Fruit fly (Drosophila melanogaster) whole organism, embryonic: ENCODE data around the gene Ms.

Experiments used
- Adf1 ChIP-seq: fragments of 200-800 bp; sonication (Bioruptor generic); IDR thresholded peaks from 2 replicates; pipeline ENCODE4 v1.3.6; 2022; ENCODE audit warnings: missing biosample characterization, missing genetic modification characterization
- Awh ChIP-seq: fragments of 200-800 bp; sonication (Bioruptor generic); IDR thresholded peaks from 2 replicates; pipeline ENCODE4, ENCODE4 v1.3.6; 2022; ENCODE audit warnings: missing biosample characterization, missing genetic modification characterization
- BEAF-32 ChIP-seq: fragments of 200-800 bp; sonication (Bioruptor generic); optimal IDR thresholded peaks from 3 replicates; lab custom pipeline; 2017; ENCODE audit warnings: missing biosample characterization, missing genetic modification characterization, mild to moderate bottlenecking, moderate library complexity, missing genetic modification reagents
- Bgb ChIP-seq: fragments of 200-800 bp; sonication (Bioruptor generic); IDR thresholded peaks from 2 replicates; pipeline ENCODE4 v1.3.6; 2022; ENCODE audit warnings: missing biosample characterization, missing genetic modification characterization; ENCODE audit not compliant: partially characterized antibody
- CG10321 ChIP-seq: fragments of 200-800 bp; sonication (Bioruptor generic); IDR thresholded peaks from 2 replicates; pipeline ENCODE4 v1.3.6; 2022; ENCODE audit warnings: missing biosample characterization, missing genetic modification characterization
- CG10979 ChIP-seq: fragments of 200-800 bp; sonication (Bioruptor generic); optimal IDR thresholded peaks from 2 replicates; lab custom pipeline; 2018; ENCODE audit warnings: missing biosample characterization, mild to moderate bottlenecking, missing genetic modification characterization, moderate library complexity
- CG12299 ChIP-seq: fragments of 200-800 bp; sonication (Bioruptor generic); optimal IDR thresholded peaks from 2 replicates; lab custom pipeline; 2018; ENCODE audit warnings: missing biosample characterization, mild to moderate bottlenecking, missing genetic modification characterization
- CG12744 ChIP-seq: fragments of 200-800 bp; sonication (Bioruptor generic); optimal IDR thresholded peaks from 2 replicates; lab custom pipeline; 2016; ENCODE audit warnings: missing biosample characterization, missing genetic modification characterization
- CG14710 ChIP-seq: fragments of 200-800 bp; sonication (Bioruptor generic); optimal IDR thresholded peaks from 3 replicates; lab custom pipeline; 2019; ENCODE audit warnings: missing biosample characterization, mild to moderate bottlenecking, missing genetic modification characterization, moderate library complexity
- CG15514 ChIP-seq: fragments of 200-800 bp; sonication (Bioruptor generic); optimal IDR thresholded peaks from 3 replicates; lab custom pipeline; 2017; ENCODE audit warnings: missing biosample characterization, missing genetic modification characterization, mild to moderate bottlenecking, moderate library complexity, missing genetic modification reagents
- CG17186 ChIP-seq: fragments of 200-800 bp; sonication (Bioruptor generic); optimal IDR thresholded peaks from 3 replicates; lab custom pipeline; 2017; ENCODE audit warnings: missing biosample characterization, missing genetic modification reagents, missing genetic modification characterization
- CG17912 ChIP-seq: fragments of 200-800 bp; sonication (Bioruptor generic); optimal IDR thresholded peaks from 2 replicates; lab custom pipeline; 2018; ENCODE audit warnings: missing biosample characterization, mild to moderate bottlenecking, missing genetic modification characterization
- CG30020 ChIP-seq: fragments of 200-800 bp; optimal IDR thresholded peaks from 2 replicates; lab custom pipeline; 2019; ENCODE audit warnings: missing biosample characterization, mild to moderate bottlenecking, missing genetic modification characterization, moderate library complexity
- CG30431 ChIP-seq: fragments of 200-800 bp; sonication (Bioruptor generic); optimal IDR thresholded peaks from 2 replicates; lab custom pipeline; 2017; ENCODE audit warnings: missing biosample characterization, missing genetic modification characterization
- CG32767 ChIP-seq: fragments of 200-800 bp; sonication (Bioruptor generic); IDR thresholded peaks from 2 replicates; pipeline ENCODE4 v1.3.6; 2022; ENCODE audit warnings: missing biosample characterization, missing genetic modification characterization
- CG33213 ChIP-seq: fragments of 200-800 bp; sonication (Bioruptor generic); optimal IDR thresholded peaks from 3 replicates; lab custom pipeline; 2016; ENCODE audit warnings: missing biosample characterization, missing genetic modification characterization
- CG3407 ChIP-seq: fragments of 200-800 bp; sonication (Bioruptor generic); optimal IDR thresholded peaks from 2 replicates; lab custom pipeline; 2018; ENCODE audit warnings: missing biosample characterization, mild to moderate bottlenecking, missing genetic modification characterization
- CG34376 ChIP-seq: fragments of 200-800 bp; sonication (Bioruptor generic); optimal IDR thresholded peaks from 2 replicates; lab custom pipeline; 2018; ENCODE audit warnings: missing biosample characterization, mild to moderate bottlenecking, missing genetic modification characterization
- CG6683 ChIP-seq: fragments of 200-800 bp; sonication (Bioruptor generic); optimal IDR thresholded peaks from 2 replicates; lab custom pipeline; 2017; ENCODE audit warnings: missing biosample characterization, mild to moderate bottlenecking, missing genetic modification characterization, missing genetic modification reagents
- CG7745 ChIP-seq: fragments of 200-800 bp; sonication (Bioruptor generic); optimal IDR thresholded peaks from 2 replicates; lab custom pipeline; 2018; ENCODE audit warnings: missing biosample characterization, mild to moderate bottlenecking, missing genetic modification characterization, moderate library complexity
- CG7963 ChIP-seq: fragments of 200-800 bp; sonication (Bioruptor generic); IDR thresholded peaks from 3 replicates; pipeline ENCODE4 v1.3.6; 2022; ENCODE audit warnings: missing biosample characterization, missing genetic modification characterization; ENCODE audit not compliant: partially characterized antibody
- CG8290 ChIP-seq, 3 experiments: fragments of 200-800 bp; sonication (Bioruptor generic); optimal IDR thresholded peaks; 2 replicates each; lab custom pipeline; 2016 to 2019; ENCODE audit warnings: missing biosample characterization in 3 of 3, missing genetic modification characterization in 3 of 3, mild to moderate bottlenecking in 2 of 3, moderate library complexity in 1 of 3
- CG9932 ChIP-seq: fragments of 200-800 bp; sonication (Bioruptor generic); IDR thresholded peaks from 2 replicates; pipeline ENCODE4 v1.3.6; 2022; ENCODE audit warnings: missing biosample characterization, missing genetic modification characterization
- Camta ChIP-seq: fragments of 200-800 bp; sonication (Bioruptor generic); optimal IDR thresholded peaks from 2 replicates; lab custom pipeline; 2016; ENCODE audit warnings: missing biosample characterization, missing genetic modification characterization
- HLHmδ ChIP-seq: fragments of 200-800 bp; sonication (Bioruptor generic); optimal IDR thresholded peaks from 2 replicates; lab custom pipeline; 2018; ENCODE audit warnings: missing biosample characterization, mild to moderate bottlenecking, missing genetic modification characterization, moderate library complexity
- HmgZ ChIP-seq: fragments of 200-800 bp; sonication (Bioruptor generic); optimal IDR thresholded peaks from 2 replicates; lab custom pipeline; 2018; ENCODE audit warnings: missing biosample characterization, mild to moderate bottlenecking, missing genetic modification characterization
- Med ChIP-seq: fragments of 200-800 bp; sonication (Bioruptor generic); peaks from one replicate; lab custom pipeline; 2016; ENCODE audit warnings: missing biosample characterization, missing genetic modification characterization, mild to moderate bottlenecking, inconsistent platforms, moderate library complexity
- Myb ChIP-seq: fragments of 200-800 bp; sonication (Bioruptor generic); optimal IDR thresholded peaks from 2 replicates; lab custom pipeline; 2016; ENCODE audit warnings: missing biosample characterization, missing genetic modification characterization
- Opbp ChIP-seq: fragments of 200-800 bp; sonication (Bioruptor generic); IDR thresholded peaks from 3 replicates; pipeline ENCODE4 v1.3.6; 2022; ENCODE audit warnings: missing biosample characterization, missing genetic modification characterization; ENCODE audit not compliant: partially characterized antibody
- Poxn ChIP-seq: fragments of 200-800 bp; sonication (Bioruptor generic); IDR thresholded peaks from 2 replicates; pipeline ENCODE4 v1.3.6; 2022; ENCODE audit warnings: missing biosample characterization, missing genetic modification characterization
- Rfx ChIP-seq: fragments of 200-800 bp; sonication (Bioruptor generic); IDR thresholded peaks from 2 replicates; pipeline ENCODE4 v1.3.6; 2022; ENCODE audit warnings: missing biosample characterization, missing genetic modification characterization
- amos ChIP-seq: fragments of 200-800 bp; sonication (Bioruptor generic); IDR thresholded peaks from 2 replicates; pipeline ENCODE4 v1.3.6; 2022; ENCODE audit warnings: missing biosample characterization, missing genetic modification characterization; ENCODE audit not compliant: partially characterized antibody
- ci ChIP-seq: fragments of 200-800 bp; sonication (Bioruptor generic); IDR thresholded peaks from 3 replicates; pipeline ENCODE4 v1.3.6; 2022; ENCODE audit warnings: missing biosample characterization, missing genetic modification characterization
- dpn ChIP-seq, 2 experiments: fragments of 200-800 bp; sonication (Bioruptor generic); optimal IDR thresholded peaks; 3 replicates each; lab custom pipeline; 2016; ENCODE audit warnings: missing biosample characterization in 2 of 2, missing genetic modification characterization in 2 of 2
- ftz-f1 ChIP-seq: fragments of 200-800 bp; sonication (Bioruptor generic); optimal IDR thresholded peaks from 2 replicates; lab custom pipeline; 2016; ENCODE audit warnings: missing biosample characterization, missing genetic modification characterization
- kah ChIP-seq: fragments of 200-800 bp; sonication (Bioruptor generic); optimal IDR thresholded peaks from 2 replicates; lab custom pipeline; 2018; ENCODE audit warnings: missing biosample characterization, mild to moderate bottlenecking, missing genetic modification characterization
- mld ChIP-seq: fragments of 200-800 bp; sonication (Bioruptor generic); IDR thresholded peaks from 3 replicates; pipeline ENCODE4 v1.3.6; 2022; ENCODE audit warnings: missing biosample characterization, missing genetic modification characterization; ENCODE audit not compliant: partially characterized antibody
- peb ChIP-seq: fragments of 200-800 bp; sonication (Bioruptor generic); IDR thresholded peaks from 2 replicates; pipeline ENCODE4 v1.3.6; 2022; ENCODE audit warnings: missing biosample characterization, missing genetic modification characterization
- phol ChIP-seq: fragments of 200-800 bp; sonication (Bioruptor generic); optimal IDR thresholded peaks from 3 replicates; lab custom pipeline; 2018; ENCODE audit warnings: missing biosample characterization, mild to moderate bottlenecking, missing genetic modification characterization, moderate library complexity
- pzg ChIP-seq: fragments of 200-800 bp; sonication (Bioruptor generic); optimal IDR thresholded peaks from 3 replicates; lab custom pipeline; 2018; ENCODE audit warnings: missing biosample characterization, mild to moderate bottlenecking, missing genetic modification characterization, moderate library complexity
- shn ChIP-seq: fragments of 200-800 bp; sonication (Bioruptor generic); optimal IDR thresholded peaks from 3 replicates; lab custom pipeline; 2016; ENCODE audit warnings: missing biosample characterization, missing genetic modification characterization
- trem ChIP-seq: fragments of 200-800 bp; optimal IDR thresholded peaks from 3 replicates; lab custom pipeline; 2019; ENCODE audit warnings: missing biosample characterization, mild to moderate bottlenecking, missing genetic modification characterization, moderate library complexity
- tup ChIP-seq: fragments of 200-800 bp; sonication (Bioruptor generic); optimal IDR thresholded peaks from 2 replicates; lab custom pipeline; 2016; ENCODE audit warnings: missing biosample characterization, mild to moderate bottlenecking, missing genetic modification characterization, moderate library complexity
- vnd ChIP-seq: fragments of 200-800 bp; sonication (Bioruptor generic); IDR thresholded peaks from 3 replicates; pipeline ENCODE4 v1.3.6; 2022; ENCODE audit warnings: missing biosample characterization, missing genetic modification characterization; ENCODE audit not compliant: partially characterized antibody
- yki ChIP-seq: fragments of >200 bp; optimal IDR thresholded peaks from 3 replicates; lab custom pipeline; 2018
- z ChIP-seq: fragments of 200-800 bp; sonication (Bioruptor generic); IDR thresholded peaks from 3 replicates; pipeline ENCODE4 v1.3.6; 2022; ENCODE audit warnings: missing biosample characterization, missing genetic modification characterization

The Ms gene

DNA sequence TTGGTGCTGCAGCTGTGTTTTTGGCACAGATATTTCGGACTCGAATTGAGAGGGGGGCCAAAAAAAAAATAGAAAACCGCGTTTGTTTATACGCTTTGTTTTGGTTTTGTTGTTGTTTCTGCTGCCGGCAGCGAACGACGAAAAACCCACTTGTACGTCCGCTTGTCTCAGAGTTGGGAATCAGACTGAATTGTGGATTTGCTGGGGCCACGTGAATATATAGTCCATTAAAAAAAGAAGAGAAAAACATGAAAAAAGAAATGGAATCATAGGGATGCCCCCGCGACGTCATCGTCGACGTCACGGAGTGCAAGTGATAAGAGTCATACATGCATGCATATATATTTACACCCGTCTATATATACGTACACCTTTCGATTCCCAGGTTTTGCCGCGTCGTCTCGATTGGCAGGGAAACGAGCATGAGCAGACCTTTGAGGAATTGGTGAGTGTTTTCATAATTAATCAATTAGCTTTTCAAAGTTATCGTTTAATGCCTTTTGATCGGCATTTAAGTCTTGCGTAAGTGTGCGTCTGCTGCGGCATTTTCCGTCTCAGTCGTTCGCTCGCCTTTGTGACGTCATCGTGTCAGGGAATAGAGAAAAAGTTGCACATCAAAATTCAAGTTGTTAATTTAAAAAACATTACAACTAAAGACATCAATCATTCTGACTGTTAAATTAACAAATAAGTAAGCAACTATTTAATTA, 21.6 kb upstream of the Ms start (continued):
- peak; percentile 12 for TF ChIP-seq kah
- peak; percentile 9 for TF ChIP-seq shn (GFP tag; lab: Kevin White, UChicago)
- TF ChIP-seq, all 482 proteins: peak for 17

dm6 chr3R:24320342-24320711, 21.0 kb upstream of the Ms start:
- TF ChIP-seq Rfx (GFP tag; lab: Robert Waterston, UW) (peak; percentile 52; the same call in 1 of the 2 replicates), yki (lab: Kevin White, UChicago) (no peak), CG12299 (tag; lab: Kevin White, UChicago) (peak; percentile 68), HmgZ (tag; lab: Kevin White, UChicago) (peak; percentile 25), CG9932 (GFP tag; lab: Robert Waterston, UW) (no peak), Awh (GFP tag; lab: Robert Waterston, UW) (no peak), Poxn (GFP tag; lab: Robert Waterston, UW) (no peak), CG17186 (GFP tag; lab: Kevin White, UChicago) (peak; percentile 41), CG33213 (no peak), dpn (GFP tag; optimal IDR thresholded peaks at IDR 0.05; lab: Kevin White, UChicago) (no peak), CG7963 (GFP tag; lab: Robert Waterston, UW) (peak; percentile 46; the same call in 1 of the 3 replicates), Opbp (GFP tag; lab: Robert Waterston, UW) (peak; percentile 78), CG7745 (peak; percentile 35), Med (GFP tag; lab: Kevin White, UChicago) (peak; percentile 76), Myb (peak; percentile 99), trem (tag; lab: Kevin White, UChicago) (peak; percentile 14), z (GFP tag; lab: Robert Waterston, UW) (no peak), vnd (GFP tag; lab: Robert Waterston, UW) (peak; percentile 53; the same call in 2 of the 3 replicates), phol (tag; lab: Kevin White, UChicago) (peak; percentile 98), CG12744 (no peak), BEAF-32 (peak; percentile 75), CG30020 (no peak), CG10979 (tag; lab: Kevin White, UChicago) (peak; percentile 41), mld (peak; percentile 62; the same call in 2 of the 3 replicates), Bgb (GFP tag; lab: Robert Waterston, UW) (peak; percentile 80), CG30431 (no peak), CG10321 (GFP tag; lab: Robert Waterston, UW) (peak; percentile 97), CG8290 (GFP tag; optimal IDR thresholded peaks at IDR 0.05; lab: Kevin White, UChicago) (no peak), CG8290 (tag; optimal IDR thresholded peaks at IDR 0.05; lab: Kevin White, UChicago) (no peak), Adf1 (GFP tag; lab: Robert Waterston, UW) (0 out of 2 replicates have a peak, but pooled peaks have one; percentile 13), Camta (GFP tag; lab: Kevin White, UChicago) (no peak), CG32767 (GFP tag; lab: Robert Waterston, UW) (0 out of 2 replicates have a peak, but pooled peaks have one; percentile 24), CG6683 (no peak), CG34376 (GFP tag; lab: Kevin White, UChicago) (peak; percentile 10), tup (no peak), CG17912 (GFP tag; lab: Kevin White, UChicago) (peak; percentile 25), ci (GFP tag; lab: Robert Waterston, UW) (no peak), CG14710 (peak; percentile 38), peb (no peak), CG3407 (GFP tag; lab: Kevin White, UChicago) (no peak), HLHmδ (GFP tag; lab: Kevin White, UChicago) (peak; percentile 11), pzg (GFP tag; lab: Kevin White, UChicago) (peak; percentile 79), CG15514 (GFP tag; lab: Kevin White, UChicago) (peak; percentile 49), amos (GFP tag; lab: Robert Waterston, UW) (peak; percentile 74), ftz-f1 (GFP tag; lab: Kevin White, UChicago) (peak; percentile 96)
